Fruit fly (Drosophila melanogaster): ENCODE measurements around the gene Nmdmc.

Gene Nmdmc

dm6 chr3R:9038652-9039051 lies 11.7 kb downstream of the Nmdmc start, which contains the start of gene hyx (continued):
- TF ChIP-seq CG14441 (GFP tag; IDR thresholded peaks at IDR 0.05) (0 out of 2 replicates have a peak, but pooled peaks have one; percentile 29), CG11085 (GFP tag; IDR thresholded peaks at IDR 0.05) (no peak), Fer3 (tag; optimal IDR thresholded peaks at IDR 0.05) (peak; percentile 50), CG11696 (GFP tag; IDR thresholded peaks at IDR 0.05) (no peak), pita (GFP tag; optimal IDR thresholded peaks at IDR 0.05) (no peak), CG31224 (GFP tag; IDR thresholded peaks at IDR 0.05) (no peak), CG33557 (GFP tag; optimal IDR thresholded peaks at IDR 0.05) (peak; percentile 38), twi (tag; optimal IDR thresholded peaks at IDR 0.05) (peak; percentile 20), hbn (GFP tag; IDR thresholded peaks at IDR 0.05; ENCODE audit: partially characterized antibody) (peak; percentile 84), knrl (GFP tag; IDR thresholded peaks at IDR 0.05; ENCODE audit: partially characterized antibody) (no peak; the same call in 1 of the 3 replicates), Dll (GFP tag; IDR thresholded peaks at IDR 0.05; ENCODE audit: partially characterized antibody) (peak; percentile 93), sqz (GFP tag; optimal IDR thresholded peaks at IDR 0.05) (no peak), tgo (GFP tag; IDR thresholded peaks at IDR 0.05) (peak; percentile 56; the same call in 1 of the 3 replicates), org-1 (GFP tag; optimal IDR thresholded peaks at IDR 0.05) (no peak), unc-4 (GFP tag; IDR thresholded peaks at IDR 0.05; ENCODE audit: partially characterized antibody) (peak; percentile 91), Atf6 (GFP tag; IDR thresholded peaks at IDR 0.05) (peak; percentile 61), sens (GFP tag) (peak; percentile 95), CG31441 (GFP tag; IDR thresholded peaks at IDR 0.05) (no peak), pros (GFP tag; optimal IDR thresholded peaks at IDR 0.05) (no peak), CG11093 (GFP tag; IDR thresholded peaks at IDR 0.05) (no peak), cato (GFP tag; optimal IDR thresholded peaks at IDR 0.05; ENCODE audit: borderline replicate concordance) (no peak), hth (optimal IDR thresholded peaks at IDR 0.05) (no peak), Xbp1 (GFP tag; optimal IDR thresholded peaks at IDR 0.05) (peak; percentile 47), CG11398 (GFP tag; optimal IDR thresholded peaks at IDR 0.05) (no peak), CG14667 (GFP tag; IDR thresholded peaks at IDR 0.05) (no peak), CG17186 (GFP tag; optimal IDR thresholded peaks at IDR 0.05) (no peak), Spps (tag; optimal IDR thresholded peaks at IDR 0.05) (no peak), Fer1 (GFP tag; optimal IDR thresholded peaks at IDR 0.05) (peak; percentile 61), CG12769 (tag; optimal IDR thresholded peaks at IDR 0.05) (peak; percentile 61), CG9727 (GFP tag; optimal IDR thresholded peaks at IDR 0.05) (peak; percentile 9), gem (tag; optimal IDR thresholded peaks at IDR 0.05) (peak; percentile 53), Atf3 (GFP tag; optimal IDR thresholded peaks at IDR 0.05) (no peak), Nf-YC (tag; optimal IDR thresholded peaks at IDR 0.05) (peak; percentile 48), tup (GFP tag; optimal IDR thresholded peaks at IDR 0.05) (no peak), odd (GFP tag; optimal IDR thresholded peaks at IDR 0.05) (peak; percentile 20), CG3163 (GFP tag; optimal IDR thresholded peaks at IDR 0.05) (no peak), CG16813 (GFP tag; IDR thresholded peaks at IDR 0.05; ENCODE audit: partially characterized antibody) (peak; percentile 72; the same call in 2 of the 3 replicates), kni (GFP tag; optimal IDR thresholded peaks at IDR 0.05) (no peak), CG8944 (GFP tag; optimal IDR thresholded peaks at IDR 0.05) (no peak), CG5180 (GFP tag; optimal IDR thresholded peaks at IDR 0.05) (no peak), CG1529 (GFP tag; optimal IDR thresholded peaks at IDR 0.05) (no peak), Rx (GFP tag; IDR thresholded peaks at IDR 0.05) (no peak), Dad (GFP tag; optimal IDR thresholded peaks at IDR 0.05) (no peak), CG13424 (tag; optimal IDR thresholded peaks at IDR 0.05) (peak; percentile 52), H15 (GFP tag; IDR thresholded peaks at IDR 0.05) (no peak), inv (GFP tag; IDR thresholded peaks at IDR 0.05; ENCODE audit: partially characterized antibody) (peak; percentile 60), CG3281 (GFP tag; optimal IDR thresholded peaks at IDR 0.05) (peak; percentile 26), CG12942 (GFP tag; optimal IDR thresholded peaks at IDR 0.05) (no peak), run (tag; optimal IDR thresholded peaks at IDR 0.05) (no peak), chm (GFP tag; IDR thresholded peaks at IDR 0.05) (0 out of 2 replicates have a peak, but pooled peaks have one; percentile 18), NC2α (GFP tag; optimal IDR thresholded peaks at IDR 0.05) (no peak)

Measured in whole organism, embryonic.